Fruit fly (Drosophila melanogaster): Measurements from ENCODE around the gene CG11068.

CG11068 gene

DNA sequence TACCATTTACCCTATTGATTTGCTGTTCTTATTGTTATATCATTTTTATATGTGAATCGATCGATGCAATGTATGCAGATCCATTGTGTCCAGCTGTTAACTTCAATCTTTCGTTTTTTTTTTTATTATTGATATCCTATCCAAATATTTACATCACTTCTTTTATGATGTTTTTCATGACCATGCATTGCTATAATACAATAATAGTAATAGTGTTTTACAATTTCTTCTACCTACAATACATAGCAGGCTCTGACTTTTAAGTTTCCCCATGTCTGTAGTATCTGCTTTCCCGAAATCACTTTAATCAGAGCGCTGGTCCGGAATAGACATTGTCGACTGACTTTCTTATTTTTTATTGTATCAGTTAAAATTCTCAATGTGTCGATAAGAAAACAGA, at the start of gene CG11068:
Gene CG11068 (plus strand): TSS at position 301 of the 400 bp plus-strand sequence.
- TF ChIP-seq CG8478 (optimal IDR thresholded peaks at IDR 0.05) (no peak), pan (optimal IDR thresholded peaks at IDR 0.05) (no peak), Dll (optimal IDR thresholded peaks at IDR 0.05) (no peak), EcR (GFP tag; optimal IDR thresholded peaks at IDR 0.05) (no peak), psq (optimal IDR thresholded peaks at IDR 0.05) (no peak), usp (GFP tag; optimal IDR thresholded peaks at IDR 0.05) (no peak)

DNA sequence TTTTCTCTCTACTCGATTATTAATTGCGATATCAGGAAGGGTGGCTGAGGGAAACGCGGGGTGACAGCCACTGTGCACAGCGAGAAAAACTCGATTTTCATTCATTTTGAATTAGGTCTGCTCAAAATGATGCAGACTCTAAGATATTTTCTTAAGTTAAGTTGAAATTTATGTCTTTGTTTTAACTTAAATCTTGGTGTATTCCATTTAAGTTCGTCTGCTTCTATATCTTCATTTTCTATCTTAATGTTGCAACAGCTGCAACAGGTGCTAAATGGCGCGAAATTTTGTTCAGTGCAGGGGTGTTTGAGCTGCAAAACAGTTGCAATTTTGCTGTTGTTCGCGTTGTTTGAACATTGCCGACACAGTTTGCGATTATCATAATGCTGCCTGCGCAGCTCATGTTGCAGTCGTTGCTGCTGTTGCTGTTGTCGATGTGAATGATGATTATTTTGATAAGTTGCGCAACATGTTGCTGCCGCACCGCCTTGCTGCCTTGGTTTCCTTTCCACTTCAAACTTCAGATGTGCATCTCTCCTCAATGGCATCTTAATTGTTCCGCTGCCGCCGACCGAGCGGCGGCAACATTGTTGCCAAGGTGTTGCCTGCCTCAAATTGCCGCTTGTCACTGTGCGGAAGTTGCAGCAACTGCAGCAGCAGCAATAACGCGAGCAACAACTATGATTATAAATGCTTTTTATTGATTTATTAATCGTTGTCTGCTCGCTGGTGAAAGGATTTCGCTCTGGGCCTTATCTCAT, 48.8 kb upstream of the CG11068 start:
- TF ChIP-seq pan (optimal IDR thresholded peaks at IDR 0.05) = no peak
- no peak for TF ChIP-seq psq (optimal IDR thresholded peaks at IDR 0.05)
- no peak for TF ChIP-seq EcR (GFP tag; optimal IDR thresholded peaks at IDR 0.05)
- no peak for TF ChIP-seq CG8478 (optimal IDR thresholded peaks at IDR 0.05)
- TF ChIP-seq Dll (optimal IDR thresholded peaks at IDR 0.05) = no peak
- TF ChIP-seq usp (GFP tag; optimal IDR thresholded peaks at IDR 0.05) = no peak

DNA sequence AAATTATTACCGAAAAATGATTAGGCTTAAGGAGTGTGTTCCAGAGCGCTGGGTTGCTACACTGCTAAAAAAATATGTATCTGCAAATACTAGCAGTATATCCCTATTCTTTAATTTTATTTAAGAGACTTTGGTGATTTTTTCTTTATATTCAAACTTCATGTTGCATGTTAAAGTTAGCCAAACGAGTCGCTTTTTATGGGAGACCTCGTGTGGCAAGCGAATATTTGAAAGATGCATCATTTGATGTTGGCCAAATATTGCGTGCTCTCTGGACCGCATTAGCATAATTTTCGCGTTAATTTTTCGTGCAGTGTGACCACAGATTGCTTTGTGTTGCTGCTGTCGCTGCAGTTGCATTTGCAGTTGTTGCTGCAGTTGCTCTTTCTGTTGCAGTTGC, 47.9 kb upstream of the CG11068 start:
- TF ChIP-seq CG8478 (optimal IDR thresholded peaks at IDR 0.05) (no peak), psq (optimal IDR thresholded peaks at IDR 0.05) (no peak), usp (GFP tag; optimal IDR thresholded peaks at IDR 0.05) (no peak), pan (optimal IDR thresholded peaks at IDR 0.05) (no peak), EcR (GFP tag; optimal IDR thresholded peaks at IDR 0.05) (no peak), Dll (optimal IDR thresholded peaks at IDR 0.05) (no peak)

DNA sequence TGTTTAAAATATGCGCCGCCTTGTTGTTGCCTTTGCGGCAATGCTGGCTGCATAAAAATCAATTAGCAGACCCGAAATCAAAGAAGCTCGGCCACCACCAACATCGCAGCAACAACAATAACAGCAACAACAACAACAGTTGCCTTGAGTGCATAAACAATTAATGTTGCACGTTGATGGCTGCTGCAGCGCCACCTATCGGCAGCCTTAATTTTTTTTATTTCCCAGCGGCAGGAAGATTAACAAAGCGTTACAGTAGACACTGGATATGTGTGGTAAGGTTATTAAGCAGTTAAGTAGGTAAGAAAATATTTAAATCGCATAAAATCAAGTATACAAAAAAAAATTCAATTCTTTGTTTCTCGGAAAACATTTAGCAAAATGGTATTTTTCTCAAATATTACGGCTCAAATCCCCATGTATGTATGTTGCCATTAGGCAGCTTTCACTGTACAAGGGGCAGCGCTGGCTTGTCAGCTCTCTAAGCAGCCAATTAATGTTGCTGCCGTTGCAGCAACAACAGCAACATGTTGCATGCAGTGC, 46.0 kb upstream of the CG11068 start:
- TF ChIP-seq pan (optimal IDR thresholded peaks at IDR 0.05) (no peak), EcR (GFP tag; optimal IDR thresholded peaks at IDR 0.05) (no peak), usp (GFP tag; optimal IDR thresholded peaks at IDR 0.05) (no peak), psq (optimal IDR thresholded peaks at IDR 0.05) (no peak), CG8478 (optimal IDR thresholded peaks at IDR 0.05) (no peak), Dll (optimal IDR thresholded peaks at IDR 0.05) (no peak)

DNA sequence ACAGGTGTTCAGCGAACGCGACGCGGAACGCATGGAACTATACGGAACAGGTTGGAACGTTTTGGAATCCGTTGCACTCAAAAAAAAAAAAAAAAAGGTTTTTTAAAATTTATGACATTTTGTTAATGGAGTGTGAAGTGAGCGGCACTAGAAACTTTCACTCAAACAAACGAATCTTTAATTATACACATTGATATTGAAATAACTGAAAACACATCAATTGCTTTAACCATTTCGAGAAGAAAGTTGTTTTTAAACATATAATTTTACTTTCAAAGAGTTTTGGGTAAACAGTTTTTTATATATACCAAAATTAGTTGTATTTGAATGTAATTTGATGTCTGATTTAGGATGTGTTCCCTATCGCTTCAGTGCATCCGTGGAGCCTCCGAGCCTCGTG, 43.9 kb upstream of the CG11068 start:
- no peak for TF ChIP-seq usp (GFP tag; optimal IDR thresholded peaks at IDR 0.05)

DNA sequence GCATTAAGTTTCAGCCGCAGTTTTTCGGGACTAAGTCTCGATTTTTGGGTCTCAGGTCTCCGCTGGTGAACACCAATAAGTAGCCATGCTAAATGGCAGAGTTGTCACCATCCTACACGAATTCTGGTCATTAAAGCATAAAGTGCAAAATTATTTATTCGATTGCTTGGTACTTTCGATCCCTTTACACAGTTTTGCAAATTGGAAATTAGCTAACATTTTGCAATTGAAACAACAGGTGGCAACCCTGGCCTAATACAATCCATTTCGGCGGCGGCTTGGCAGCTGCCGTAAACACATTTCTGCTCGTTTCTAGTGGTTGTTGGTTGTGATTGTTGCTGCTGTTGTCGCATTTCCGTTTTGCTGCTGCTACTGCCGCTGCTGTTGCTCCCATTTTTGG, 31.8 kb upstream of the CG11068 start:
- no peak for TF ChIP-seq CG8478 (optimal IDR thresholded peaks at IDR 0.05)
- no peak for TF ChIP-seq EcR (GFP tag; optimal IDR thresholded peaks at IDR 0.05)
- TF ChIP-seq psq (optimal IDR thresholded peaks at IDR 0.05) = no peak
- TF ChIP-seq pan (optimal IDR thresholded peaks at IDR 0.05) = no peak
- TF ChIP-seq Dll (optimal IDR thresholded peaks at IDR 0.05) = no peak
- TF ChIP-seq usp (GFP tag; optimal IDR thresholded peaks at IDR 0.05) = no peak

DNA sequence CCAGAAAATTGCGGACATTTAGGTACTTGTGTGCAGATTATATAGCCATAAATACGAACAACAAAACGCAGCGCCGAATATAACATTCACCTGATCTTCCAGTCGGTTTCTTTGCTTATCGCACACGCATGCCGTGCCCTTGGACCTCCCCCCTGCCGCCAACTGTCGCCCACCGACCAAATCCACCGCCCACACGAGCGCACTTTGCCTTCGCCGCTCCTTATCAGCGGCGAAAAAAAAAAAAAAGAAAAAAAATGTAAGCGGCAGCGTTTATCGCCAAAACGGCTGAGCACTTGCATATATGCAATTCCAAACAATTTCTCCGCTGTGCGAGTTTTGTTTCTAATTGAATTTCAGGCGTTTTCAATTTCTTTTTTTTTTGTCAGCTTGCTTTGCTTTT, 23.6 kb upstream of the CG11068 start:
- no peak for TF ChIP-seq usp (GFP tag; optimal IDR thresholded peaks at IDR 0.05)
- no peak for TF ChIP-seq pan (optimal IDR thresholded peaks at IDR 0.05)
- TF ChIP-seq CG8478 (optimal IDR thresholded peaks at IDR 0.05) = no peak
- no peak for TF ChIP-seq EcR (GFP tag; optimal IDR thresholded peaks at IDR 0.05)
- TF ChIP-seq psq (optimal IDR thresholded peaks at IDR 0.05) = no peak
- TF ChIP-seq Dll (optimal IDR thresholded peaks at IDR 0.05) = no peak

DNA sequence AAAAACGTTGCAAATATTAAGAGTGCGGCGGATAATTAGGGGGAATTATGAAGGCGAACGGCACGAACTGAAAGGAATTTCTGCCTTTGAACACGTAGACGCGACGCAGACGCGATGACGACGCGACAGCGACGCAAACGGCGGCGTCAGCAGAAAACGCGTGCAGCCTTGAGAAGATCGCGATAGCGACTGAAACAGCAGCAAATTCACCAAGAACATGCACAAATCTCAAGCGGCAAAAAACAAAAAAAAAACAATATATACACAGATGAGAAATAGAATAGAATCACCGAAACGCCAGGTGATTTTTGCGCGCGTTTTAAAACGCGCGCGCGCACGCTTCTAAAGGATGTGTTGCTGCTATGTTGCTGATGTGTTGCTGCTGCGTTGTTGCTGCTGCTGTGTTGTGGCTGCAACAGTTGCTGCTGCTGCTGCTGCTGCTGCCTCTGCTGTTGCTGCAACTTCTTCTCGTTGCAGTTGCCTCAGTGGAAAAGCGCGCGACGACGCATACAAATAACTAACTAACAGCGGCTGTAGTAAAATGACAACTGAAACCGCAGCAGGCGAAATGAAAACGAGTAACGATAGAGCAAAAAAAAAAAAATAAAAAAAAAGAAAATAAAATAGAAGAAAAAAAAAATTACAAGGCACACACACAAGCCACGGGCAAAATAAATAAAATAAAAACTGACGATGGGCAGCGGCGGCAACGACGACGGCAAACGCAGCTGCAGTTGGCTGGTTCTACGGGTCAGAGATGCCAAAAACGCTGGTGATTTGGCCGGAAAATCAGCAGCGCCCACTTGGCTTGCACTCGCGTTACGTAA, 22.0 kb upstream of the CG11068 start:
- TF ChIP-seq EcR (GFP tag; optimal IDR thresholded peaks at IDR 0.05) (no peak), psq (optimal IDR thresholded peaks at IDR 0.05) (no peak), usp (GFP tag; optimal IDR thresholded peaks at IDR 0.05) (no peak), Dll (optimal IDR thresholded peaks at IDR 0.05) (no peak), CG8478 (optimal IDR thresholded peaks at IDR 0.05) (no peak), pan (optimal IDR thresholded peaks at IDR 0.05) (no peak)

DNA sequence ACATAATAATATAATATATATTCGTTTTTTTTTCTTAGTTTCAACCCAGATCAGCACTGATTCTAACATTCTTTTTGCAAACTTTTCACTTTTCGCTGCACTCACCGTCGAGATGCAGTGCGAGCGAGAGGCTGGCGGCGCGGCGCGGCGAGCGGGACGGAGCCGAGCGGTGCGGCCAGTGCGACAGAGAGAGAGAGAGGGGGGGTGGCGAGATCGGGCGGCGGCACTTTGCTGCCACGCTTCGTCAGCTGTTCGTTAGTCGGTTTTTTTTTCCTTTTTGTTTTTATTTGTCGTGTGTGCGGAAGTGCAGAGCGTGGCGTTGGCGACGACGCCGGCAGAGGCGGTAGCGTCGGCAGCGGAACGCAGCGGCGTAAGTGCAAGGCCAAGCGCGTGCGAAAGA, 21.2 kb upstream of the CG11068 start:
- TF ChIP-seq psq (optimal IDR thresholded peaks at IDR 0.05) (no peak), usp (GFP tag; optimal IDR thresholded peaks at IDR 0.05) (no peak), Dll (optimal IDR thresholded peaks at IDR 0.05) (no peak), pan (optimal IDR thresholded peaks at IDR 0.05) (no peak), CG8478 (optimal IDR thresholded peaks at IDR 0.05) (no peak)

DNA sequence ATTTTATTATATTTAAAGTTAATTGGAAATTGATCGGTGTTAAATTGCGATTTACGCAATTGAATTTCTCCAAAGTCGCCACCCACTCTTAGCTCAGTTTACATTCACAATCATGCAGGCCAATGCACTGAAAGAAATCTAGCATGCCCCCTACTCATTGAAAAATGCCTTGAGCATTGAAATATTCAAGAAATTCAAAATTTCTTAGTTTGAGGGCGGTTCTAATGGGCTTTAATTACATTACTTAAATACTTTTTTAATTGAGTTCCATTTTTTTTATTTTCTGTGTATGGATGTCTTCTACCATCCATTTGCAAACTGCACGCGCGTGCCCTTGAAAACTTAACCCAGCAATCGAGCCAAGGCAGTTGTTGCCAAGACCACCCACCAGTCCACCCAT, 20.7 kb upstream of the CG11068 start:
- TF ChIP-seq usp (GFP tag; optimal IDR thresholded peaks at IDR 0.05) (no peak), Dll (optimal IDR thresholded peaks at IDR 0.05) (no peak), CG8478 (optimal IDR thresholded peaks at IDR 0.05) (no peak), EcR (GFP tag; optimal IDR thresholded peaks at IDR 0.05) (no peak), pan (optimal IDR thresholded peaks at IDR 0.05) (no peak), psq (optimal IDR thresholded peaks at IDR 0.05) (no peak)

DNA sequence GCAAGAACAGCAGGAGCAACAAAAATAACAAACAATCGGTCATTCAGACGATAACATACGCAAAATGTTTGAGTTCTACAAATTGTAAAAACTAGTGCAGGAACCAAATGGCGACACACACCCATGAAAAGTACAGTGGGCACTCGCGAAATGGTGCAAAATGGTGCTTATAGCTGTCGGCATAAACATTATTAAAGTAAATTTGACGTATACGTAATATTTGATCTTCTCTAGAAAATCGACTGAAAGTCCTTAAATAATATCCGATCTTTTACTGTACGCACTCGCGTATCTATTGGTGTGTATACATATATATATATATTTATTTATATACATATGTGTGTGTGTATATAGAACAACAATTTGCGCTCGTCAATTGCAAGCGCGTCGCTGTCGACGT, 19.5 kb upstream of the CG11068 start:
- TF ChIP-seq psq (optimal IDR thresholded peaks at IDR 0.05) = no peak
- no peak for TF ChIP-seq Dll (optimal IDR thresholded peaks at IDR 0.05)
- no peak for TF ChIP-seq usp (GFP tag; optimal IDR thresholded peaks at IDR 0.05)
- TF ChIP-seq EcR (GFP tag; optimal IDR thresholded peaks at IDR 0.05) = no peak
- TF ChIP-seq CG8478 (optimal IDR thresholded peaks at IDR 0.05) = no peak
- TF ChIP-seq pan (optimal IDR thresholded peaks at IDR 0.05) = no peak

DNA sequence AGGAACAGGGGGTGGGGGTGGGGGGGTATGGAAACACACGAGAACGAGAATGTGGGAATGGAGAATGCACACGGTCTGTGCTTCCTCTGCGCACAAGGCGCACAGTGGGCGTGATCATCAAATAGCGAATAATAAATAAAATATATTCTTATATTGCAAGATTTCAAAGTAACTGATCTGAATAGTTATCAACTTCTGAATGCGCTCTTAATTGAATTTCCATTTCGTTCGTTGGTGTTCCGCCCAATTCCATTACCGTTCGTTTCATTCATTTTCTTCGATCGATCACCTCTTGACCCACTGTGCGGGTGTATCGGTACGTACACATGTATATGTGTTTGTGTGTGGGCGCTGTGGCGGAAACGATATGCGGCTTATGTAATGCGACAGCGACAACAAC, 18.8 kb upstream of the CG11068 start:
- no peak for TF ChIP-seq CG8478 (optimal IDR thresholded peaks at IDR 0.05)
- no peak for TF ChIP-seq psq (optimal IDR thresholded peaks at IDR 0.05)
- no peak for TF ChIP-seq usp (GFP tag; optimal IDR thresholded peaks at IDR 0.05)
- TF ChIP-seq EcR (GFP tag; optimal IDR thresholded peaks at IDR 0.05) = no peak

Data from whole organism.